Fruit fly (Drosophila melanogaster) whole organism, embryonic: Measurements from ENCODE around the gene CG31265.
A peak's percentile ranks its signal among the peaks of the same experiment; 100 is the strongest.

ENCODE experiments used
- Antp ChIP-seq: fragments of 200-800 bp; sonication (Bioruptor generic); optimal IDR thresholded peaks from 3 replicates; lab custom pipeline; 2016; ENCODE audit warnings: missing biosample characterization, missing genetic modification characterization
- B-H2 ChIP-seq: fragments of 200-800 bp; sonication (Bioruptor generic); optimal IDR thresholded peaks from 2 replicates; lab custom pipeline; 2018; ENCODE audit warnings: missing biosample characterization, mild to moderate bottlenecking, missing genetic modification characterization
- CG11093 ChIP-seq: fragments of 200-800 bp; sonication (Bioruptor generic); IDR thresholded peaks from 3 replicates; pipeline ENCODE4 v1.3.6; 2022; ENCODE audit warnings: missing biosample characterization, missing genetic modification characterization
- CG11723 ChIP-seq: fragments of 200-800 bp; sonication (Bioruptor generic); optimal IDR thresholded peaks from 2 replicates; lab custom pipeline; 2017; ENCODE audit warnings: missing biosample characterization, mild to moderate bottlenecking, missing genetic modification characterization
- CG12236 ChIP-seq: fragments of 200-800 bp; sonication (Bioruptor generic); optimal IDR thresholded peaks from 2 replicates; lab custom pipeline; 2016; ENCODE audit warnings: missing biosample characterization, missing genetic modification characterization
- CG12769 ChIP-seq: fragments of 200-800 bp; sonication (Bioruptor generic); optimal IDR thresholded peaks from 2 replicates; lab custom pipeline; 2019; ENCODE audit warnings: missing biosample characterization, mild to moderate bottlenecking, missing genetic modification characterization, moderate library complexity
- CG13296 ChIP-seq: fragments of 200-800 bp; sonication (Bioruptor generic); optimal IDR thresholded peaks from 3 replicates; lab custom pipeline; 2018; ENCODE audit warnings: missing biosample characterization, mild to moderate bottlenecking, missing genetic modification characterization
- CG13775 ChIP-seq: fragments of 200-800 bp; sonication (Bioruptor generic); optimal IDR thresholded peaks from 3 replicates; lab custom pipeline; 2017; ENCODE audit warnings: missing biosample characterization, mild to moderate bottlenecking, missing genetic modification characterization
- CG14050 ChIP-seq: fragments of 200-800 bp; sonication (Bioruptor generic); IDR thresholded peaks from 3 replicates; pipeline ENCODE4 v1.3.6; 2022; ENCODE audit warnings: missing biosample characterization, missing genetic modification characterization
- CG17802 ChIP-seq: fragments of 200-800 bp; sonication (Bioruptor generic); optimal IDR thresholded peaks from 2 replicates; lab custom pipeline; 2018; ENCODE audit warnings: missing biosample characterization, mild to moderate bottlenecking, missing genetic modification characterization, moderate library complexity
- CG1832 ChIP-seq: fragments of 200-800 bp; sonication (Bioruptor generic); optimal IDR thresholded peaks from 2 replicates; lab custom pipeline; 2017; ENCODE audit warnings: missing biosample characterization, mild to moderate bottlenecking, missing genetic modification characterization, inconsistent platforms
- CG2875 ChIP-seq: fragments of 200-800 bp; sonication (Bioruptor generic); optimal IDR thresholded peaks from 2 replicates; lab custom pipeline; 2017; ENCODE audit warnings: missing biosample characterization, mild to moderate bottlenecking, missing genetic modification characterization, missing genetic modification reagents
- CG3163 ChIP-seq: fragments of 200-800 bp; sonication (Bioruptor generic); optimal IDR thresholded peaks from 3 replicates; lab custom pipeline; 2016; ENCODE audit warnings: missing biosample characterization, missing genetic modification characterization
- CG34376 ChIP-seq: fragments of 200-800 bp; sonication (Bioruptor generic); optimal IDR thresholded peaks from 2 replicates; lab custom pipeline; 2018; ENCODE audit warnings: missing biosample characterization, mild to moderate bottlenecking, missing genetic modification characterization
- CG3847 ChIP-seq: fragments of 200-800 bp; sonication (Bioruptor generic); IDR thresholded peaks from 2 replicates; pipeline ENCODE4 v1.3.6; 2022; ENCODE audit warnings: missing biosample characterization, missing genetic modification characterization
- CG8290 ChIP-seq, 3 experiments: fragments of 200-800 bp; sonication (Bioruptor generic); optimal IDR thresholded peaks; 2 replicates each; lab custom pipeline; 2016 to 2019; ENCODE audit warnings: missing biosample characterization in 3 of 3, missing genetic modification characterization in 3 of 3, mild to moderate bottlenecking in 2 of 3, moderate library complexity in 1 of 3
- CG8388 ChIP-seq: fragments of 200-800 bp; sonication (Bioruptor generic); optimal IDR thresholded peaks from 2 replicates; lab custom pipeline; 2019; ENCODE audit warnings: missing biosample characterization, mild to moderate bottlenecking, missing genetic modification characterization, moderate library complexity
- CG9932 ChIP-seq: fragments of 200-800 bp; sonication (Bioruptor generic); IDR thresholded peaks from 2 replicates; pipeline ENCODE4 v1.3.6; 2022; ENCODE audit warnings: missing biosample characterization, missing genetic modification characterization
- Dek ChIP-seq: fragments of 200-800 bp; sonication (Bioruptor generic); optimal IDR thresholded peaks from 3 replicates; lab custom pipeline; 2019; ENCODE audit warnings: missing biosample characterization, mild to moderate bottlenecking, missing genetic modification characterization, moderate library complexity
- Doc3 ChIP-seq: fragments of 200-800 bp; sonication (Bioruptor generic); IDR thresholded peaks from 3 replicates; pipeline ENCODE4 v1.3.6; 2022; ENCODE audit warnings: missing biosample characterization, missing genetic modification characterization; ENCODE audit not compliant: partially characterized antibody
- Hmr ChIP-seq: fragments of 200-800 bp; sonication (Bioruptor generic); optimal IDR thresholded peaks from 3 replicates; lab custom pipeline; 2017; ENCODE audit warnings: mild to moderate bottlenecking, missing biosample characterization, missing genetic modification reagents, missing genetic modification characterization
- MTF-1 ChIP-seq: fragments of 200-800 bp; sonication (Bioruptor generic); optimal IDR thresholded peaks from 2 replicates; lab custom pipeline; 2018; ENCODE audit warnings: missing biosample characterization, mild to moderate bottlenecking, missing genetic modification characterization, borderline replicate concordance
- NFAT ChIP-seq: fragments of 200-800 bp; sonication (Bioruptor generic); IDR thresholded peaks from 2 replicates; pipeline ENCODE4 v1.3.6; 2022; ENCODE audit warnings: missing biosample characterization, missing genetic modification characterization
- Oaz ChIP-seq: fragments of 200-800 bp; sonication (Bioruptor generic); IDR thresholded peaks from 2 replicates; pipeline ENCODE4 v1.3.6; 2022; ENCODE audit warnings: missing biosample characterization, missing genetic modification characterization
- Usf ChIP-seq: fragments of 200-800 bp; sonication (Bioruptor generic); optimal IDR thresholded peaks from 2 replicates; lab custom pipeline; 2017; ENCODE audit warnings: missing genotype, missing biosample characterization, missing genetic modification characterization
- Xbp1 ChIP-seq: fragments of 200-800 bp; sonication (Bioruptor generic); optimal IDR thresholded peaks from 3 replicates; lab custom pipeline; 2016; ENCODE audit warnings: missing biosample characterization, mild to moderate bottlenecking, missing genetic modification characterization
- YL-1 ChIP-seq: fragments of 200-800 bp; sonication (Bioruptor generic); optimal IDR thresholded peaks from 3 replicates; lab custom pipeline; 2017; ENCODE audit warnings: missing biosample characterization, mild to moderate bottlenecking, missing genetic modification characterization
- ap ChIP-seq: fragments of 200-800 bp; sonication (Bioruptor generic); IDR thresholded peaks from 2 replicates; pipeline ENCODE4 v1.3.6; 2022; ENCODE audit warnings: missing biosample characterization, missing genetic modification characterization
- bbx ChIP-seq: fragments of 200-800 bp; sonication (Bioruptor generic); IDR thresholded peaks from 2 replicates; pipeline ENCODE4 v1.3.6; 2022; ENCODE audit warnings: missing biosample characterization, missing genetic modification characterization; ENCODE audit not compliant: partially characterized antibody
- btn ChIP-seq: fragments of 200-800 bp; sonication (Bioruptor generic); optimal IDR thresholded peaks from 2 replicates; lab custom pipeline; 2016; ENCODE audit warnings: missing biosample characterization, missing genetic modification characterization
- caup ChIP-seq: fragments of 200-800 bp; sonication (Bioruptor generic); optimal IDR thresholded peaks from 3 replicates; lab custom pipeline; 2017; ENCODE audit warnings: missing biosample characterization, mild to moderate bottlenecking, missing genetic modification characterization, moderate library complexity; ENCODE audit not compliant: severe bottlenecking
- dmrt11E ChIP-seq: fragments of 200-800 bp; sonication (Bioruptor generic); optimal IDR thresholded peaks from 3 replicates; lab custom pipeline; 2018; ENCODE audit warnings: missing biosample characterization, mild to moderate bottlenecking, missing genetic modification characterization, moderate library complexity
- en ChIP-seq: fragments of 200-800 bp; sonication (Bioruptor generic); optimal IDR thresholded peaks from 2 replicates; lab custom pipeline; 2016; ENCODE audit warnings: missing biosample characterization, missing genetic modification characterization
- esg ChIP-seq: fragments of 200-800 bp; sonication (Bioruptor generic); conservative IDR thresholded peaks from 2 replicates; pipeline ENCODE4 v1.3.6; 2022; ENCODE audit warnings: missing biosample characterization, missing genetic modification characterization
- gcm2 ChIP-seq: fragments of 200-800 bp; sonication (Bioruptor generic); optimal IDR thresholded peaks from 2 replicates; lab custom pipeline; 2016; ENCODE audit warnings: missing biosample characterization, missing genetic modification characterization
- grau ChIP-seq: fragments of 200-800 bp; optimal IDR thresholded peaks from 3 replicates; lab custom pipeline; 2019; ENCODE audit warnings: missing biosample characterization, mild to moderate bottlenecking, missing genetic modification characterization, moderate library complexity
- her ChIP-seq: fragments of 200-800 bp; sonication (Bioruptor generic); optimal IDR thresholded peaks from 2 replicates; lab custom pipeline; 2016; ENCODE audit warnings: missing biosample characterization, missing genetic modification characterization
- ind ChIP-seq: fragments of 200-800 bp; sonication (Bioruptor generic); optimal IDR thresholded peaks from 3 replicates; lab custom pipeline; 2016; ENCODE audit warnings: missing biosample characterization, missing genetic modification characterization
- maf-S ChIP-seq: fragments of 200-800 bp; sonication (Bioruptor generic); optimal IDR thresholded peaks from 2 replicates; lab custom pipeline; 2016; ENCODE audit warnings: missing biosample characterization, missing genetic modification characterization
- mirr ChIP-seq: fragments of 200-800 bp; sonication (Bioruptor generic); optimal IDR thresholded peaks from 3 replicates; lab custom pipeline; 2018; ENCODE audit warnings: missing biosample characterization, mild to moderate bottlenecking, missing genetic modification characterization
- mld ChIP-seq: fragments of 200-800 bp; sonication (Bioruptor generic); IDR thresholded peaks from 3 replicates; pipeline ENCODE4 v1.3.6; 2022; ENCODE audit warnings: missing biosample characterization, missing genetic modification characterization; ENCODE audit not compliant: partially characterized antibody
- nerfin-1 ChIP-seq: fragments of 200-800 bp; sonication (Bioruptor generic); optimal IDR thresholded peaks from 3 replicates; lab custom pipeline; 2019; ENCODE audit warnings: missing biosample characterization, mild to moderate bottlenecking, missing genetic modification characterization, moderate library complexity
- sim ChIP-seq: fragments of 200-800 bp; sonication (Bioruptor generic); IDR thresholded peaks from 2 replicates; pipeline ENCODE4 v1.3.6; 2022; ENCODE audit warnings: missing biosample characterization, missing genetic modification characterization
- sr ChIP-seq: fragments of 200-800 bp; sonication (Bioruptor generic); IDR thresholded peaks from 3 replicates; pipeline ENCODE4 v1.3.6; 2022; ENCODE audit warnings: missing biosample characterization, missing genetic modification characterization
- ssp ChIP-seq: fragments of 200-800 bp; sonication (Bioruptor generic); IDR thresholded peaks from 2 replicates; pipeline ENCODE4 v1.3.6; 2022; ENCODE audit warnings: missing biosample characterization, missing genetic modification characterization
- tup ChIP-seq: fragments of 200-800 bp; sonication (Bioruptor generic); optimal IDR thresholded peaks from 2 replicates; lab custom pipeline; 2016; ENCODE audit warnings: missing biosample characterization, mild to moderate bottlenecking, missing genetic modification characterization, moderate library complexity
- usp ChIP-seq: fragments of >200 bp; optimal IDR thresholded peaks from 2 replicates; lab custom pipeline; 2017; ENCODE audit warnings: missing biosample characterization, missing genetic modification characterization
- zf30C ChIP-seq: fragments of 200-800 bp; sonication (Bioruptor generic); optimal IDR thresholded peaks from 3 replicates; lab custom pipeline; 2018; ENCODE audit warnings: missing biosample characterization, mild to moderate bottlenecking, missing genetic modification characterization

Gene CG31265

dm6 chr3R:17080666-17081358 is 47.2 kb upstream of the CG31265 start (continued):
- TF ChIP-seq grau (tag; lab: Kevin White, UChicago) = peak; percentile 95
- TF ChIP-seq mirr (GFP tag; lab: Kevin White, UChicago) = peak; percentile 8
- TF ChIP-seq CG3847 (GFP tag; lab: Robert Waterston, UW) = peak; percentile 88
- peak; percentile 91 for TF ChIP-seq esg (GFP tag; lab: Robert Waterston, UW)
- peak; percentile 96 for TF ChIP-seq dmrt11E (tag; lab: Kevin White, UChicago)
- peak; percentile 86 for TF ChIP-seq ap
- no peak for TF ChIP-seq mld (GFP tag; lab: Robert Waterston, UW)
- TF ChIP-seq CG13775 (GFP tag; lab: Kevin White, UChicago) = peak; percentile 97
- TF ChIP-seq CG11093 (GFP tag; lab: Robert Waterston, UW) = peak; percentile 88
- peak; percentile 87 for TF ChIP-seq Usf
- no peak for TF ChIP-seq Doc3
- peak; percentile 88 for TF ChIP-seq Antp (GFP tag; lab: Kevin White, UChicago)
- peak; percentile 94 for TF ChIP-seq CG13296 (GFP tag; lab: Kevin White, UChicago)
- peak; percentile 93 for TF ChIP-seq CG14050 (GFP tag; lab: Robert Waterston, UW)
- peak; percentile 92 for TF ChIP-seq Dek (tag; lab: Kevin White, UChicago)
- TF ChIP-seq Xbp1 (GFP tag; lab: Kevin White, UChicago) = peak; percentile 95
- peak; percentile 42; the same call in 1 of the 3 replicates for TF ChIP-seq sr (GFP tag; lab: Robert Waterston, UW)
- TF ChIP-seq btn = peak; percentile 71
- TF ChIP-seq CG3163 (GFP tag; lab: Kevin White, UChicago) = peak; percentile 61
- peak; percentile 90; the same call in 1 of the 2 replicates for TF ChIP-seq sim (GFP tag; lab: Robert Waterston, UW)
- TF ChIP-seq CG11723 (GFP tag; lab: Kevin White, UChicago) = peak; percentile 92
- TF ChIP-seq caup (GFP tag; lab: Kevin White, UChicago) = peak; percentile 94
- TF ChIP-seq usp (GFP tag; lab: Kevin White, UChicago) = no peak
- TF ChIP-seq Hmr (GFP tag; lab: Kevin White, UChicago) = peak; percentile 97
- TF ChIP-seq CG12236 (GFP tag; lab: Kevin White, UChicago) = peak; percentile 80
- TF ChIP-seq CG34376 (GFP tag; lab: Kevin White, UChicago) = peak; percentile 88
- TF ChIP-seq ssp (GFP tag; lab: Robert Waterston, UW) = peak; percentile 85
- TF ChIP-seq CG8290 (GFP tag; optimal IDR thresholded peaks at IDR 0.05; lab: Kevin White, UChicago) = peak; percentile 95
- peak; percentile 72 to 90 for TF ChIP-seq CG8290 (tag; optimal IDR thresholded peaks at IDR 0.05; lab: Kevin White, UChicago)
- peak; percentile 90 for TF ChIP-seq CG12769
- TF ChIP-seq en (GFP tag; lab: Kevin White, UChicago) = peak; percentile 80
- peak; percentile 92 for TF ChIP-seq ind (GFP tag; lab: Kevin White, UChicago)
- peak; percentile 78 for TF ChIP-seq her (GFP tag; lab: Kevin White, UChicago)
- peak; percentile 94 for TF ChIP-seq nerfin-1 (tag; lab: Kevin White, UChicago)
- no peak for TF ChIP-seq zf30C
- TF ChIP-seq B-H2 = peak; percentile 68
- TF ChIP-seq CG2875 (GFP tag; lab: Kevin White, UChicago) = peak; percentile 97
- peak; percentile 99 for TF ChIP-seq CG8388
- peak; percentile 63 for TF ChIP-seq CG17802 (tag; lab: Kevin White, UChicago)
- TF ChIP-seq NFAT (GFP tag; lab: Robert Waterston, UW) = peak; percentile 85
- TF ChIP-seq CG1832 (GFP tag; lab: Kevin White, UChicago) = no peak
- peak; percentile 92 for TF ChIP-seq Oaz (GFP tag; lab: Robert Waterston, UW)
- TF ChIP-seq gcm2 (GFP tag; lab: Kevin White, UChicago) = peak; percentile 84
- TF ChIP-seq tup (GFP tag; lab: Kevin White, UChicago) = peak; percentile 86
- peak; percentile 85 for TF ChIP-seq YL-1
- TF ChIP-seq CG9932 (GFP tag; lab: Robert Waterston, UW) = peak; percentile 86
- TF ChIP-seq bbx (GFP tag; lab: Robert Waterston, UW) = no peak
- TF ChIP-seq MTF-1 (GFP tag; lab: Kevin White, UChicago) = peak; percentile 71
- TF ChIP-seq maf-S (GFP tag; lab: Kevin White, UChicago) = peak; percentile 87
